Worm (Caenorhabditis elegans): ENCODE measurements around the gene srx-115.

The srx-115 gene

DNA sequence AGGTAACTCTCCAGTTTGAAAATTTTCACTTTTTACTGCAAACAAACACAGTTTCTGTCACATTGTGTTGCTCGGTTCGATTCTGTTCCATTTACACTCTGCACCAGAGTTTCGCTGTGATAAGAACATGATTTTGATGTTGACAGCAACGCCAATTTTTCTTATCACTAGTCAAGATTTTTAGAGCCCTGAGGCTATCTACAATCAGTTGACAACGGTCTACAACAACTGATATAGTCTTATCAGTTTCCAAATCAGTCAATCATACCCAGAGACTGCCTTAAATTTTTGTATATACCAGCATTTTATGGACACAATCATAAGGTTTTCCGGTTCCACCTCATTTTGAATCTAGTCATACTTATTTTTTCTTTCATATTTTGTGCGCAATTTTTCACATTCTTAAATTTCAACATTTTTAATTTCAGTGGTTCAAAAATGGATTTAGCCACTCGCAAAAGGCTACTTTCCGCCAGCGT is 3.2 kb upstream of the srx-115 start, which contains the start of gene B0507.3:
Gene B0507.3 (plus strand): TSS at position 429 of the 479 bp plus-strand sequence.
- TF ChIP-seq nhr-6 (tag; optimal IDR thresholded peaks at IDR 0.05) (peak; percentile 65), hlh-11 (tag; optimal IDR thresholded peaks at IDR 0.05) (peak; percentile 94), dmd-9 (GFP tag; IDR thresholded peaks at IDR 0.05) (no peak), daf-8 (GFP tag; IDR thresholded peaks at IDR 0.05) (no peak), pqm-1 (tag; optimal IDR thresholded peaks at IDR 0.05) (peak; percentile 100), snpc-4 (tag; optimal IDR thresholded peaks at IDR 0.05) (no peak), php-3 (GFP tag; IDR thresholded peaks at IDR 0.05) (peak; percentile 97), Y105C5A.15 (GFP tag; IDR thresholded peaks at IDR 0.05) (no peak), nhr-102 (tag; optimal IDR thresholded peaks at IDR 0.05) (peak; percentile 85), F10B5.3 (tag; optimal IDR thresholded peaks at IDR 0.05) (no peak), spr-3 (GFP tag; optimal IDR thresholded peaks at IDR 0.05) (no peak), cey-2 (tag; optimal IDR thresholded peaks at IDR 0.05; ENCODE audit: borderline replicate concordance, insufficient read depth) (peak; percentile 70), unc-62 (GFP tag; optimal IDR thresholded peaks at IDR 0.05 in 1 of 2) (peak; percentile 13 to 25), unc-62 (tag; optimal IDR thresholded peaks at IDR 0.05) (no peak), dve-1 (tag; optimal IDR thresholded peaks at IDR 0.05; ENCODE audit: insufficient read depth) (peak; percentile 93), daf-16 (GFP tag; optimal IDR thresholded peaks at IDR 0.05) (peak in 1 of 2 experiments; percentile 93), daf-16 (tag; optimal IDR thresholded peaks at IDR 0.05) (peak; percentile 98), nhr-41 (GFP tag; IDR thresholded peaks at IDR 0.05) (peak; percentile 77), nhr-42 (GFP tag; IDR thresholded peaks at IDR 0.05) (0 out of 2 replicates have a peak, but pooled peaks have one; percentile 49), lin-1 (GFP tag; IDR thresholded peaks at IDR 0.05) (peak; percentile 96), pha-4 (GFP tag; IDR thresholded peaks at IDR 0.05) (peak; percentile 59; the same call in 1 of the 2 replicates), pha-4 (tag; optimal IDR thresholded peaks at IDR 0.05) (no peak), mdl-1 (tag; optimal IDR thresholded peaks at IDR 0.05) (peak in 1 of 2 experiments; percentile 3), nhr-77 (tag; optimal IDR thresholded peaks at IDR 0.05) (peak; percentile 88), mxl-3 (GFP tag; optimal IDR thresholded peaks at IDR 0.05) (peak; percentile 7), dmd-6 (GFP tag; IDR thresholded peaks at IDR 0.05) (peak; percentile 99), Y5F2A.4 (GFP tag; optimal IDR thresholded peaks at IDR 0.05) (no peak), arid-1 (GFP tag; conservative IDR thresholded peaks at IDR 0.05) (no peak), T20F7.1 (GFP tag; optimal IDR thresholded peaks at IDR 0.05) (peak; percentile 29), gei-8 (GFP tag; optimal IDR thresholded peaks at IDR 0.05) (peak; percentile 17), nhr-28 (tag; optimal IDR thresholded peaks at IDR 0.05) (peak; percentile 95), aha-1 (tag) (peak; percentile 35), skn-1 (tag; optimal IDR thresholded peaks at IDR 0.05) (no peak), hlh-30 (tag; optimal IDR thresholded peaks at IDR 0.05; ENCODE audit: insufficient read depth) (peak; percentile 51), tra-1 (GFP tag; IDR thresholded peaks at IDR 0.05) (peak; percentile 98), nhr-48 (tag; optimal IDR thresholded peaks at IDR 0.05) (peak; percentile 55), mxl-2 (GFP tag; conservative IDR thresholded peaks at IDR 0.05) (no peak)

DNA sequence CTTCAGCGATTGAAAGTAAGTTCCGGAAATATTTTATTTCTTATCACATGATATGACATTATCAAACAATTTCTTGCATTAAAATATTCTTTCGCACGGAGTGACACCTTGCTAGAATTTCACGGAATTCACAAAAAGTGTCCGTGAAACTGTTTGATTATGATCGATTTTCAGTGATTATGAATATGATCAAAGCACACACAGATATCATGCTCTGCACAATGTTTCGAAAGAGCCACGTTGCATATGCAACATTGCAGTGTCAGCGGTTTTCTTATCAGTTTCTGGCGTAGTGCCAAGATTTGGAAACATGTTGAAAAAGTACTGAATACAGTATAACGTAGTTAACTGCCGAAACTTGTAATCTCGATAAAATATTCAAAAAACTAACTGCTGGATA is 2.5 kb upstream of the srx-115 start:
- TF ChIP-seq dve-1 (tag; optimal IDR thresholded peaks at IDR 0.05; ENCODE audit: insufficient read depth) (peak; percentile 80), T20F7.1 (GFP tag; optimal IDR thresholded peaks at IDR 0.05) (peak; percentile 26), spr-1 (tag; optimal IDR thresholded peaks at IDR 0.05) (no peak), mxl-3 (GFP tag; optimal IDR thresholded peaks at IDR 0.05) (peak; percentile 42), mdl-1 (tag; optimal IDR thresholded peaks at IDR 0.05) (peak in 1 of 2 experiments; percentile 37), lin-15B (tag; optimal IDR thresholded peaks at IDR 0.05) (no peak), pqm-1 (tag; optimal IDR thresholded peaks at IDR 0.05) (peak; percentile 74), aha-1 (tag) (peak; percentile 66), ztf-11 (tag; optimal IDR thresholded peaks at IDR 0.05) (no peak), hlh-11 (tag; optimal IDR thresholded peaks at IDR 0.05) (peak; percentile 84), zag-1 (tag; optimal IDR thresholded peaks at IDR 0.05) (no peak), saeg-2 (GFP tag; IDR thresholded peaks at IDR 0.05) (peak; percentile 79), mep-1 (tag; optimal IDR thresholded peaks at IDR 0.05) (no peak), hif-1 (tag; optimal IDR thresholded peaks at IDR 0.05) (no peak), nhr-111 (GFP tag; optimal IDR thresholded peaks at IDR 0.05) (no peak), zip-11 (GFP tag; IDR thresholded peaks at IDR 0.05) (no peak), ctbp-1 (GFP tag; IDR thresholded peaks at IDR 0.05) (no peak), daf-19 (GFP tag; conservative IDR thresholded peaks at IDR 0.05) (no peak), nhr-28 (tag; optimal IDR thresholded peaks at IDR 0.05) (peak; percentile 82), nhr-77 (tag; optimal IDR thresholded peaks at IDR 0.05) (peak; percentile 76), nhr-102 (tag; optimal IDR thresholded peaks at IDR 0.05) (peak; percentile 54), daf-16 (GFP tag; optimal IDR thresholded peaks at IDR 0.05) (peak in 1 of 2 experiments; percentile 12), daf-16 (tag; optimal IDR thresholded peaks at IDR 0.05) (peak; percentile 80), tra-1 (GFP tag; IDR thresholded peaks at IDR 0.05) (peak; percentile 86), zfp-3 (GFP tag; conservative IDR thresholded peaks at IDR 0.05) (peak; percentile 60; the same call in 1 of the 2 replicates), dmd-6 (GFP tag; IDR thresholded peaks at IDR 0.05) (peak; percentile 95), nhr-48 (tag; optimal IDR thresholded peaks at IDR 0.05) (peak; percentile 22)
